Fruit fly (Drosophila melanogaster): ENCODE results near the gene Npc2e.

Npc2e gene

DNA sequence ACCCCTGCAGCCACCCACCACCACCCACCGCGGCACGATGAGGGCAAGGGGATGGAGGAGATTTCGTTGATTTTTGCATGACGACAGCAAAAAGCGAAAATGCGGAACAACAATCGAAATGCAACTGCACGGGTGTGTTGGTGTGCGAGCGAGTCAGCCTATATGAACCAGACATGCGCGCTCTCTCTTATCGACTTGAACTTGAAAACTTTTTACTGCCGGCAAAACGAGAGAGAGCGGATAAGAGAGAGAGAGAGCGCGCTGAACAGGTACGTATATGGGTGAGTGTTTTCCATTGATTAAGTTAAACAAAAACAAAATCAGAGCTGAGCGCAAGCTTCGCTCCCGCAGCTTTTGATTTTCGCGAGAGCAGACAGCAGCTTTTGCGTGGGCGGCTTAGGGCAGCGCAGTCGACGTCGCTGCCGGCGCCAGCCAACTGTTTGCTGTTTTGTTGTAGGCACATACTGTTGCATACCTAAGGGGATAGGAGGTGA lies 36.1 kb downstream of the Npc2e start (continued):
- peak; percentile 66 for TF ChIP-seq klu (GFP tag; IDR thresholded peaks at IDR 0.05)
- peak in 1 of 2 experiments; percentile 63 for TF ChIP-seq Eip74EF (GFP tag; optimal IDR thresholded peaks at IDR 0.05)
- TF ChIP-seq Ssrp (tag; optimal IDR thresholded peaks at IDR 0.05): no peak
- TF ChIP-seq ara (GFP tag; IDR thresholded peaks at IDR 0.05): no peak
- no peak for TF ChIP-seq CG8765 (GFP tag; IDR thresholded peaks at IDR 0.05)
- TF ChIP-seq corto (GFP tag; optimal IDR thresholded peaks at IDR 0.05): peak; percentile 34
- peak; percentile 31 for TF ChIP-seq ERR (GFP tag; optimal IDR thresholded peaks at IDR 0.05)
- peak; percentile 97; the same call in 3 of the 4 replicates for TF ChIP-seq chinmo (GFP tag; IDR thresholded peaks at IDR 0.05; ENCODE audit: partially characterized antibody)
- TF ChIP-seq ewg (GFP tag; optimal IDR thresholded peaks at IDR 0.05): peak; percentile 68
- peak; percentile 90 to 98 for TF ChIP-seq Trl (optimal IDR thresholded peaks at IDR 0.05)
- TF ChIP-seq Trl (GFP tag; optimal IDR thresholded peaks at IDR 0.05): peak; percentile 51
- no peak for TF ChIP-seq cwo (GFP tag; optimal IDR thresholded peaks at IDR 0.05)
- TF ChIP-seq yki (optimal IDR thresholded peaks at IDR 0.05): peak; percentile 32
- no peak for TF ChIP-seq slp2 (GFP tag; optimal IDR thresholded peaks at IDR 0.05)
- TF ChIP-seq CG1832 (GFP tag; optimal IDR thresholded peaks at IDR 0.05): peak; percentile 62
- peak; percentile 32 for TF ChIP-seq HmgZ (tag; optimal IDR thresholded peaks at IDR 0.05)
- peak; percentile 20; the same call in 1 of the 3 replicates for TF ChIP-seq CG34422 (GFP tag; IDR thresholded peaks at IDR 0.05)
- TF ChIP-seq Deaf1 (tag; optimal IDR thresholded peaks at IDR 0.05): peak; percentile 3
- peak; percentile 25 for TF ChIP-seq nom (GFP tag; optimal IDR thresholded peaks at IDR 0.05)
- no peak for TF ChIP-seq wdn (GFP tag; IDR thresholded peaks at IDR 0.05)
- peak; percentile 67 for TF ChIP-seq lbe (GFP tag; optimal IDR thresholded peaks at IDR 0.05)
- peak; percentile 70 for TF ChIP-seq scrt (GFP tag; optimal IDR thresholded peaks at IDR 0.05)
- peak; percentile 65; the same call in 2 of the 3 replicates for TF ChIP-seq CG34224 (GFP tag; IDR thresholded peaks at IDR 0.05; ENCODE audit: partially characterized antibody)
- peak; percentile 71 for TF ChIP-seq CG13287 (GFP tag; IDR thresholded peaks at IDR 0.05; ENCODE audit: partially characterized antibody)
- TF ChIP-seq vvl (GFP tag; IDR thresholded peaks at IDR 0.05): 0 out of 2 replicates have a peak, but pooled peaks have one; percentile 5
- no peak for TF ChIP-seq lola (GFP tag; optimal IDR thresholded peaks at IDR 0.05)
- peak; percentile 8 for TF ChIP-seq Fer1 (GFP tag; optimal IDR thresholded peaks at IDR 0.05)

DNA sequence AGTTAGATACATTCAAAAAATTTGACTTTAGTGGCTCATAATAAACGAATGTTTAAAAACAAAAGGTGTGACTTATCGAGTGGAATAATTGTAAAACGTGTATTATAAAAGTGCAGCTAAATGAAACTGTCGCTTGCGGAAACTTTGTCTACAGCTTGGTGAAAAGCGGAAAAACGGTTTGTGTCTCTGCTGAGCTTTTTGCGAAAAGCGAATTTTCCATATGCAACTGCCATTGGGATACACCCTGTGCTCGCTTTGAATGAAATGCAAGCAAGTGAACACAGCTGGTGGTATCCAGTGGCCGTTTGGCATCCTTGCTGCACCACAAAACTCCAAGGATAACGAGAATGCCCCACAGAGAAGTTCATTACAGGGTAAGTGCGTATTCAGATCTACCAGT lies 37.8 kb downstream of the Npc2e start:
- TF ChIP-seq chinmo (GFP tag; IDR thresholded peaks at IDR 0.05; ENCODE audit: partially characterized antibody) (0 out of 4 replicates have a peak, but pooled peaks have one; percentile 15), CTCF (GFP tag; optimal IDR thresholded peaks at IDR 0.05) (peak; percentile 76), Med (GFP tag) (peak; percentile 8), Ptx1 (GFP tag; IDR thresholded peaks at IDR 0.05) (no peak), CG2199 (GFP tag; IDR thresholded peaks at IDR 0.05) (0 out of 3 replicates have a peak, but pooled peaks have one; percentile 12), CG6254 (GFP tag; optimal IDR thresholded peaks at IDR 0.05) (peak; percentile 94)

DNA sequence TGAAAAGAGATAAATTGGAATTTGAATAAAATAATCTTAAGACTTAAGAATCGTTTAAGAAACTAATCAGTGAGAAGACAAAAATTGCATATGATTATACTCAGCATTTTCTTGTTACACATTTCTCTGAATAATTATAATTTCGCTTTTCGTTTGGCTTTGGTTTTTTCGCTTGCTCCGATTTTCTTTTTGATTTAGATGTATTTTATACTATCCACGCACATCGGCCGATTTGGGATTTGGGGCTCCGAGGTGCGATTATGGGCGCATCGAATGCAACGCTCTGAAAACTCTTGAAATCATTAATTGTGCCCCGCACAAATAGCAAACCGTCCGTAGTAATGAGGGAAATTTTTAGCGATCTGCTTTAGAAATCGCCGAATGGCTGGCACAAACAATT lies 38.4 kb downstream of the Npc2e start:
- TF ChIP-seq gro (GFP tag; optimal IDR thresholded peaks at IDR 0.05) (no peak), croc (GFP tag; conservative IDR thresholded peaks at IDR 0.05) (no peak), CG31365 (tag; optimal IDR thresholded peaks at IDR 0.05) (no peak), CG34224 (GFP tag; IDR thresholded peaks at IDR 0.05; ENCODE audit: partially characterized antibody) (no peak), CG3726 (GFP tag; IDR thresholded peaks at IDR 0.05) (no peak), Nf-YC (tag; optimal IDR thresholded peaks at IDR 0.05) (no peak), maf-S (GFP tag; optimal IDR thresholded peaks at IDR 0.05) (no peak), ttk (GFP tag; IDR thresholded peaks at IDR 0.05) (no peak), nerfin-1 (tag; optimal IDR thresholded peaks at IDR 0.05) (no peak), Hmx (GFP tag; optimal IDR thresholded peaks at IDR 0.05) (no peak), kni (GFP tag; optimal IDR thresholded peaks at IDR 0.05) (no peak), Doc2 (GFP tag; IDR thresholded peaks at IDR 0.05) (no peak), CG13624 (GFP tag; optimal IDR thresholded peaks at IDR 0.05) (no peak), CG17328 (GFP tag; IDR thresholded peaks at IDR 0.05) (no peak), dan (GFP tag; IDR thresholded peaks at IDR 0.05) (no peak), sd (tag; optimal IDR thresholded peaks at IDR 0.05) (no peak), Hr39 (optimal IDR thresholded peaks at IDR 0.05) (no peak)
